Worm (Caenorhabditis elegans) whole organism, L4/young adult: ENCODE results near the gene str-196.

Experiments used
- W03F9.2 ChIP-seq: fragments of 150-350 bp; optimal IDR thresholded peaks from 2 replicates; lab custom pipeline; 2014; ENCODE audit warnings: missing biosample characterization, missing genetic modification characterization
- dao-5 ChIP-seq: sonication (generic microtip); optimal IDR thresholded peaks from 2 replicates; lab custom pipeline; 2016; ENCODE audit warnings: missing genotype, missing genetic modification characterization, moderate library complexity, missing compliant biosample characterization
- him-1 ChIP-seq: sonication (generic microtip); optimal IDR thresholded peaks from 2 replicates; lab custom pipeline; 2016; ENCODE audit warnings: missing genotype, missing genetic modification reagents, missing genetic modification characterization, missing compliant biosample characterization

- TF ChIP-seq him-1 (tag; lab: Kevin White, UChicago) (no peak), W03F9.2 (tag; lab: Kevin White, UChicago) (no peak), dao-5 (no peak)
Observed at ce11 chrV:494284-494683, 2.8 kb downstream of the str-196 start, which contains the start of gene nhr-131.
